Fruit fly (Drosophila melanogaster): ENCODE data around the gene ppk.

The ppk gene

DNA sequence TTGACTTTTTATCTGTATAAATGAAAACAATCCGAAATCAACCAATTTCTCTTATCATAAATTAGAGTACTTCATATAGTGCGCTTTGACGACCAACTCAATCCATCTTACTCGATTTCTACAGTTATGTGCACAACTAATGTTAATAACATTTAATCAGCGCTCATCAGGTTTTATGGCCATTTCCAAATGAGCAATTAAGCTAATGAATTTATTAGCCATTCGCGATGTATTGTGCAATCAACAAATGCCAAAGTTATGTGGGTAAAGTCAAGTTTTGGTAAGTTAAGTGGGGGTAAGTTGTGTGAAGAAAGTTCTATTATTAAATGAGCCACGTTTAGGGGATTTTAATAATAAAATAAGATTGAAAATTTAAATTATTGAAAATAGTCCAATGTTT, 12.6 kb upstream of the ppk start:
- TF ChIP-seq CG10669 (GFP tag; optimal IDR thresholded peaks at IDR 0.05) (no peak), CG3919 (GFP tag; optimal IDR thresholded peaks at IDR 0.05) (no peak), net (GFP tag; optimal IDR thresholded peaks at IDR 0.05) (no peak), Lpt (GFP tag; optimal IDR thresholded peaks at IDR 0.05) (no peak), salr (GFP tag; optimal IDR thresholded peaks at IDR 0.05) (no peak), Ets21C (GFP tag; optimal IDR thresholded peaks at IDR 0.05) (no peak), Eip78C (GFP tag) (no peak), CG16779 (tag; optimal IDR thresholded peaks at IDR 0.05) (no peak), Hr38 (GFP tag; optimal IDR thresholded peaks at IDR 0.05) (no peak), fd85E (GFP tag; optimal IDR thresholded peaks at IDR 0.05) (no peak), CG8119 (GFP tag; IDR thresholded peaks at IDR 0.05) (no peak), CG15336 (GFP tag; IDR thresholded peaks at IDR 0.05) (no peak), dac (GFP tag; optimal IDR thresholded peaks at IDR 0.05) (no peak), OdsH (GFP tag; optimal IDR thresholded peaks at IDR 0.05) (no peak), CG3032 (tag; optimal IDR thresholded peaks at IDR 0.05) (no peak), acj6 (GFP tag; optimal IDR thresholded peaks at IDR 0.05) (no peak), spab (GFP tag; optimal IDR thresholded peaks at IDR 0.05) (no peak), Gug (GFP tag; IDR thresholded peaks at IDR 0.05) (no peak)

DNA sequence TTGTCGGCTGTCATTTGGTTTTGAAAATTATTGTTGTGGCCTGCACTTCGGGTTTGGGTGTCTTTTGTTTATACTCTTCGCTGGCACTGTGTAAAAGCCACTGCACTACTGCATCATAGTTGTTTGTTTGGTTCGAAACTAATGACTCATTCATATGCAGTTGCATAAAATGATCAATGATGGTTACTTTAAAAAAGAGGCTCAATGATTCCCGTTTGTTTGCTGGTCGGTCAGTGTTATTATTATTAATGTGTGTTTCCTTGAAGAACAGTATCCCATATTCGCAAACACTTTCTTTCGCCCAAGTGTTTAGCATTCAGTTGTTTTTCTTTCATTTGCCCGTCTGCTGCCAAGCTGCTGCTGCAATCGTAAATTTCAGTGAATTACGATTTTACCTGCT, 7.5 kb upstream of the ppk start:
- TF ChIP-seq CG8632 (GFP tag; optimal IDR thresholded peaks at IDR 0.05) (no peak), vri (GFP tag; optimal IDR thresholded peaks at IDR 0.05) (no peak), Gug (GFP tag; IDR thresholded peaks at IDR 0.05) (0 out of 2 replicates have a peak, but pooled peaks have one; percentile 16), CG8319 (GFP tag; optimal IDR thresholded peaks at IDR 0.05) (no peak), cyc (GFP tag; optimal IDR thresholded peaks at IDR 0.05) (no peak), CG6808 (GFP tag; optimal IDR thresholded peaks at IDR 0.05) (no peak), Met (GFP tag; optimal IDR thresholded peaks at IDR 0.05) (no peak), CG4318 (GFP tag; optimal IDR thresholded peaks at IDR 0.05) (peak; percentile 7), CG3032 (tag; optimal IDR thresholded peaks at IDR 0.05) (no peak), CG32006 (GFP tag; optimal IDR thresholded peaks at IDR 0.05) (peak; percentile 59), Smox (GFP tag; optimal IDR thresholded peaks at IDR 0.05) (no peak), Hr38 (GFP tag; optimal IDR thresholded peaks at IDR 0.05) (no peak), CG6854 (GFP tag; optimal IDR thresholded peaks at IDR 0.05) (no peak), Eip75B (GFP tag; optimal IDR thresholded peaks at IDR 0.05) (no peak), Ets96B (tag; optimal IDR thresholded peaks at IDR 0.05) (no peak), salr (GFP tag; optimal IDR thresholded peaks at IDR 0.05) (no peak), Sox15 (GFP tag; optimal IDR thresholded peaks at IDR 0.05) (no peak), fd85E (GFP tag; optimal IDR thresholded peaks at IDR 0.05) (no peak), dsx (GFP tag; optimal IDR thresholded peaks at IDR 0.05; ENCODE audit: poor library complexity, severe bottlenecking) (no peak), CG31627 (GFP tag; optimal IDR thresholded peaks at IDR 0.05) (peak; percentile 4), Hr4 (GFP tag; optimal IDR thresholded peaks at IDR 0.05) (peak; percentile 22), CG6276 (GFP tag; optimal IDR thresholded peaks at IDR 0.05) (no peak), CG6792 (GFP tag; optimal IDR thresholded peaks at IDR 0.05) (no peak), CG9139 (GFP tag; optimal IDR thresholded peaks at IDR 0.05) (no peak), Blimp-1 (GFP tag; optimal IDR thresholded peaks at IDR 0.05) (no peak), svp (GFP tag) (no peak), Hr39 (GFP tag; optimal IDR thresholded peaks at IDR 0.05) (peak; percentile 1), CG15336 (GFP tag; IDR thresholded peaks at IDR 0.05) (peak; percentile 34; the same call in 1 of the 2 replicates), lz (GFP tag; optimal IDR thresholded peaks at IDR 0.05) (no peak), achi (GFP tag; optimal IDR thresholded peaks at IDR 0.05) (peak; percentile 12), CG8119 (GFP tag; IDR thresholded peaks at IDR 0.05) (peak; percentile 54; the same call in 2 of the 3 replicates), topi (GFP tag; optimal IDR thresholded peaks at IDR 0.05) (no peak), fd59A (GFP tag; optimal IDR thresholded peaks at IDR 0.05) (no peak), CG11902 (GFP tag; optimal IDR thresholded peaks at IDR 0.05) (no peak), Sox102F (GFP tag; optimal IDR thresholded peaks at IDR 0.05) (peak; percentile 21), CG11294 (GFP tag; IDR thresholded peaks at IDR 0.05) (no peak), esn (GFP tag; optimal IDR thresholded peaks at IDR 0.05) (no peak), CG6163 (GFP tag; IDR thresholded peaks at IDR 0.05) (no peak), CG3919 (GFP tag; optimal IDR thresholded peaks at IDR 0.05) (no peak), eg (GFP tag; IDR thresholded peaks at IDR 0.05) (no peak), dac (GFP tag; optimal IDR thresholded peaks at IDR 0.05) (no peak), CG1621 (tag; optimal IDR thresholded peaks at IDR 0.05) (no peak)
